Worm (Caenorhabditis elegans): Measurements from ENCODE around the gene lgc-56.

DNA sequence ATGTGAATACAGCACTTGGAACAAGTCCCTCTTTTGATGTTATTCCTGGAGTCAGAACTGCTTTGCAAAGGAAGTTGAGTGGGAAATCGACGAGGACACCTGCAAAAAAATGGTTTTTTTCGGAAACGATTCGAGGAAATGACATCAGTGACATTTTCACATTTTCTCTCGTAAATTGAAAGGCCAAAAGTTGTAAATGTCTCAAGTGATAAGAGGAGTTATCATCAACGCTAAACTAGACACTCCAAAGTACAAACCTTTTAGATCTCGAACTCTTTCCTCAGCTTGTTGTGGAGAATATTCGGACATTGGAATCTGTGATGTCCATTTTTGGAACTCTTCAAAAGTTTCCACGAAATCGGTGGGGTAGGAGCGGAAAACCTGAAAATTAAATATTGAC is 46.0 kb upstream of the lgc-56 start:
- TF ChIP-seq ama-1 (optimal IDR thresholded peaks at IDR 0.05) (no peak), ama-1 (GFP tag; optimal IDR thresholded peaks at IDR 0.05) (no peak), K11D2.4 (GFP tag; IDR thresholded peaks at IDR 0.05) (no peak), mcd-1 (GFP tag; IDR thresholded peaks at IDR 0.05) (no peak), hsf-1 (GFP tag; IDR thresholded peaks at IDR 0.05) (no peak), somi-1 (GFP tag; optimal IDR thresholded peaks at IDR 0.05) (no peak), lin-35 (GFP tag; optimal IDR thresholded peaks at IDR 0.05) (no peak), F22D6.2 (tag; optimal IDR thresholded peaks at IDR 0.05) (no peak), hlh-12 (tag; optimal IDR thresholded peaks at IDR 0.05) (no peak), ztf-28 (GFP tag; IDR thresholded peaks at IDR 0.05) (no peak), F57C9.4 (tag; optimal IDR thresholded peaks at IDR 0.05) (no peak), ekl-4 (GFP tag; IDR thresholded peaks at IDR 0.05) (no peak), hmg-1.2 (GFP tag; IDR thresholded peaks at IDR 0.05) (no peak), lsy-27 (tag; optimal IDR thresholded peaks at IDR 0.05; ENCODE audit: borderline replicate concordance, insufficient read depth) (no peak), him-1 (tag; optimal IDR thresholded peaks at IDR 0.05) (no peak)

All from whole organism, young adult.